Fruit fly (Drosophila melanogaster): ENCODE data around the gene ND-24L.

dm6 chr3L:17339756-17340155 is 19.1 kb upstream of the ND-24L start:
- no peak for TF ChIP-seq Hr96 (GFP tag; optimal IDR thresholded peaks at IDR 0.05)
- no peak for TF ChIP-seq CG11617 (GFP tag; optimal IDR thresholded peaks at IDR 0.05)
- no peak for TF ChIP-seq cic (GFP tag; optimal IDR thresholded peaks at IDR 0.05)
- TF ChIP-seq tj (GFP tag; optimal IDR thresholded peaks at IDR 0.05), result no peak
- TF ChIP-seq CG7045 (GFP tag; optimal IDR thresholded peaks at IDR 0.05), result no peak
- no peak for TF ChIP-seq CG1620 (GFP tag; optimal IDR thresholded peaks at IDR 0.05)
- TF ChIP-seq toe (GFP tag; optimal IDR thresholded peaks at IDR 0.05), result no peak
- no peak for TF ChIP-seq ovo (GFP tag; optimal IDR thresholded peaks at IDR 0.05)
- no peak for TF ChIP-seq Mnt (GFP tag; optimal IDR thresholded peaks at IDR 0.05)
- TF ChIP-seq pad (GFP tag; optimal IDR thresholded peaks at IDR 0.05), result no peak
- no peak for TF ChIP-seq CG14711 (tag; optimal IDR thresholded peaks at IDR 0.05)
- TF ChIP-seq cnc (optimal IDR thresholded peaks at IDR 0.05), result no peak
- no peak for TF ChIP-seq Crg-1 (GFP tag; optimal IDR thresholded peaks at IDR 0.05)
- TF ChIP-seq kay (GFP tag; ENCODE audit: borderline replicate concordance), result no peak

Measured in whole organism, adult.